Fruit fly (Drosophila melanogaster) Kc167 (cell line): ENCODE results near the gene CG42758.

Experiments
- Myc ChIP-seq: fragments of >200 bp; optimal IDR thresholded peaks from 2 replicates; lab custom pipeline; 2017; ENCODE audit warnings: missing external identifiers
- Sin3A ChIP-seq: fragments of >200 bp; optimal IDR thresholded peaks from 2 replicates; lab custom pipeline; 2018; ENCODE audit warnings: missing external identifiers
- h ChIP-seq: fragments of >200 bp; optimal IDR thresholded peaks from 3 replicates; lab custom pipeline; 2018; ENCODE audit warnings: missing external identifiers
- insv ChIP-seq: fragments of >200 bp; optimal IDR thresholded peaks from 3 replicates; lab custom pipeline; 2018; ENCODE audit warnings: missing external identifiers
- psq ChIP-seq: fragments of >200 bp; optimal IDR thresholded peaks from 2 replicates; lab custom pipeline; 2017; ENCODE audit warnings: missing external identifiers
- ttk ChIP-seq: sonication (Bioruptor generic); optimal IDR thresholded peaks from 2 replicates; lab custom pipeline; 2017; ENCODE audit warnings: missing external identifiers

- TF ChIP-seq ttk (lab: Kevin White, UChicago) (no peak), insv (lab: Kevin White, UChicago) (no peak), psq (lab: Kevin White, UChicago) (no peak), Myc (lab: Kevin White, UChicago) (no peak), Sin3A (lab: Kevin White, UChicago) (no peak), h (lab: Kevin White, UChicago) (no peak)
Measured at dm6 chr3L:14547811-14548765, 19.2 kb upstream of the CG42758 start.
